Fruit fly (Drosophila melanogaster): ENCODE results near the gene CG34277.
A peak's percentile ranks its signal among the peaks of the same experiment; 100 is the strongest.

Gene CG34277

DNA sequence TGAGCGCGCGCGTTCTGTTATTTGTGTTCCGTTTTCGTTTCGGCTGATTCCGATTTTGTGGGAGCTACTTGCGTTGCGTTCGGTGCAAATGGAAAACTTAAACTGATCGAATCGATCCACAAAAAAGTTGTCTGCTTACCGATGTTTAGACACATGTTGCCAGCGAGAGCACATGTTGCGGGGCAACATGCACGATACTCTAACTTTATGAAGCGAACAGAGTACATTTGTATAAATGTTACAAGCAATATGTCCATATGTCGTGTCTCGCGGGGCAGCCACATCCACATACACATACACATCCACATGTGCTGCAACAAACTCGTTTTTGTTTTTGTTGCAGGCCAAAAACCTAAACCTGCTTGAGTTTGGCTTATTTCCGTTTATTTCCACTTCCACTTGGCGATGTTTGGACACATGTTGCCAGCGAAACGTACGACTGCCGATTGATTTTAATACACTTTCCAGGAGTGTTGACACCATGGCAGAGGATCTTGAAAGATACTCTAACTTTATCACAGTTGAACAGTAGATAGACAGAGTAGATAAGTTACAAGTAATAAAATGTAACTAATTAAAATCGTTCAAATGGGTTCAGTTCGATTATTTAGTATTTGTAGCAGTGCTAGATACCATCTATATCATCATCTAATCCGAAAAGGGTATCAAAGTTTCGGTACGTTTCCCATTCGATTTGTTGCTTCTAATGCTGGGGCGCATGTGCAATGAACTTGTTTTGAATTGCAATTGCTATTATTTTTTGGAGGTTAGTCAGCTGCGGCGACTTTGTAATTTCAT is 45.4 kb upstream of the CG34277 start (continued):
- TF ChIP-seq CG1792 (GFP tag; optimal IDR thresholded peaks at IDR 0.05), result no peak
- no peak for TF ChIP-seq Ets97D (GFP tag; optimal IDR thresholded peaks at IDR 0.05)
- no peak for TF ChIP-seq prd (optimal IDR thresholded peaks at IDR 0.05)
- no peak for TF ChIP-seq prd (GFP tag; IDR thresholded peaks at IDR 0.05)
- no peak for TF ChIP-seq gsb (GFP tag; IDR thresholded peaks at IDR 0.05)
- TF ChIP-seq CG6654 (GFP tag; optimal IDR thresholded peaks at IDR 0.05), result no peak
- no peak for TF ChIP-seq CG10565 (GFP tag; optimal IDR thresholded peaks at IDR 0.05)
- TF ChIP-seq Ravus (GFP tag; IDR thresholded peaks at IDR 0.05), result no peak
- no peak for TF ChIP-seq ap (GFP tag; IDR thresholded peaks at IDR 0.05)
- no peak for TF ChIP-seq ttk (GFP tag; IDR thresholded peaks at IDR 0.05)
- TF ChIP-seq gro (GFP tag; optimal IDR thresholded peaks at IDR 0.05), result peak; percentile 47
- no peak for TF ChIP-seq CG11247 (GFP tag; IDR thresholded peaks at IDR 0.05)
- TF ChIP-seq nerfin-1 (tag; optimal IDR thresholded peaks at IDR 0.05), result no peak
- no peak for TF ChIP-seq CG11695 (GFP tag; IDR thresholded peaks at IDR 0.05)
- TF ChIP-seq CG2889 (GFP tag; IDR thresholded peaks at IDR 0.05), result no peak
- no peak for TF ChIP-seq az2 (GFP tag; optimal IDR thresholded peaks at IDR 0.05)
- no peak for TF ChIP-seq CG12104 (GFP tag; optimal IDR thresholded peaks at IDR 0.05)
- TF ChIP-seq CG3065 (GFP tag; optimal IDR thresholded peaks at IDR 0.05), result no peak
- TF ChIP-seq Rfx (GFP tag; IDR thresholded peaks at IDR 0.05), result no peak
- TF ChIP-seq lab (GFP tag; optimal IDR thresholded peaks at IDR 0.05), result peak; percentile 37
- TF ChIP-seq jing (GFP tag; optimal IDR thresholded peaks at IDR 0.05), result no peak
- TF ChIP-seq en (GFP tag; optimal IDR thresholded peaks at IDR 0.05), result no peak
- no peak for TF ChIP-seq CG4424 (GFP tag; optimal IDR thresholded peaks at IDR 0.05)
- TF ChIP-seq CG9876 (GFP tag; optimal IDR thresholded peaks at IDR 0.05), result no peak
- TF ChIP-seq Opbp (GFP tag; IDR thresholded peaks at IDR 0.05; ENCODE audit: partially characterized antibody), result no peak
- no peak for TF ChIP-seq CG13287 (GFP tag; IDR thresholded peaks at IDR 0.05; ENCODE audit: partially characterized antibody)
- no peak for TF ChIP-seq CG9215 (GFP tag; IDR thresholded peaks at IDR 0.05)
- no peak for TF ChIP-seq Dad (GFP tag; optimal IDR thresholded peaks at IDR 0.05)
- no peak for TF ChIP-seq HLH3B (GFP tag; IDR thresholded peaks at IDR 0.05)
- TF ChIP-seq shn (GFP tag; optimal IDR thresholded peaks at IDR 0.05), result no peak
- no peak for TF ChIP-seq CG1647 (GFP tag; optimal IDR thresholded peaks at IDR 0.05)
- peak; percentile 45; the same call in 1 of the 3 replicates for TF ChIP-seq CG6175 (GFP tag; IDR thresholded peaks at IDR 0.05)
- no peak for TF ChIP-seq CG7372 (GFP tag; IDR thresholded peaks at IDR 0.05)
- no peak for TF ChIP-seq Awh (GFP tag; IDR thresholded peaks at IDR 0.05)
- no peak for TF ChIP-seq CG10321 (GFP tag; IDR thresholded peaks at IDR 0.05)
- TF ChIP-seq dimm (GFP tag; IDR thresholded peaks at IDR 0.05), result no peak
- no peak for TF ChIP-seq CG14667 (GFP tag; IDR thresholded peaks at IDR 0.05)
- no peak for TF ChIP-seq Bteb2 (GFP tag; optimal IDR thresholded peaks at IDR 0.05)
- peak; percentile 19 for TF ChIP-seq CG1603 (tag; optimal IDR thresholded peaks at IDR 0.05)
- TF ChIP-seq CG2712 (tag; optimal IDR thresholded peaks at IDR 0.05), result no peak
- no peak for TF ChIP-seq org-1 (GFP tag; optimal IDR thresholded peaks at IDR 0.05)
- no peak for TF ChIP-seq TFAM (GFP tag; optimal IDR thresholded peaks at IDR 0.05)
- TF ChIP-seq NC2α (GFP tag; optimal IDR thresholded peaks at IDR 0.05), result no peak
- TF ChIP-seq Hr51 (GFP tag; optimal IDR thresholded peaks at IDR 0.05), result no peak
- TF ChIP-seq HLH4C (GFP tag; IDR thresholded peaks at IDR 0.05; ENCODE audit: partially characterized antibody), result 0 out of 3 replicates have a peak, but pooled peaks have one; percentile 15
- TF ChIP-seq insv (GFP tag; optimal IDR thresholded peaks at IDR 0.05), result no peak
- TF ChIP-seq CrebB (tag; optimal IDR thresholded peaks at IDR 0.05), result no peak
- no peak for TF ChIP-seq fd3F (GFP tag; optimal IDR thresholded peaks at IDR 0.05)
- no peak for TF ChIP-seq CG5245 (GFP tag; optimal IDR thresholded peaks at IDR 0.05)
- no peak for TF ChIP-seq CG33557 (GFP tag; optimal IDR thresholded peaks at IDR 0.05)
- no peak for TF ChIP-seq gem (tag; optimal IDR thresholded peaks at IDR 0.05)
